Worm (Caenorhabditis elegans) whole organism, late embryonic: ENCODE measurements around the gene nspc-18.

Source experiments
- che-1 ChIP-seq: sonication (generic microtip); optimal IDR thresholded peaks from 2 replicates; lab custom pipeline; 2016; ENCODE audit warnings: mild to moderate bottlenecking, missing genetic modification characterization, missing compliant biosample characterization
- pag-3 ChIP-seq: sonication (generic microtip); optimal IDR thresholded peaks from 2 replicates; lab custom pipeline; 2016; ENCODE audit warnings: missing compliant biosample characterization, missing genetic modification characterization, borderline replicate concordance
- pha-4 ChIP-seq: fragments of 150-350 bp; optimal IDR thresholded peaks from 2 replicates; lab custom pipeline; 2018; ENCODE audit warnings: missing biosample characterization, missing genetic modification reagents, missing genetic modification characterization
- pqm-1 ChIP-seq: sonication (generic microtip); optimal IDR thresholded peaks from 2 replicates; lab custom pipeline; 2016; ENCODE audit warnings: missing genetic modification characterization, missing compliant biosample characterization
- ttx-3 ChIP-seq: sonication (generic microtip); optimal IDR thresholded peaks from 2 replicates; lab custom pipeline; 2016; ENCODE audit warnings: missing genetic modification reagents, missing genetic modification characterization, missing compliant biosample characterization
- unc-42 ChIP-seq: sonication (generic microtip); optimal IDR thresholded peaks from 2 replicates; lab custom pipeline; 2016; ENCODE audit warnings: missing genotype, missing genetic modification characterization, missing compliant biosample characterization
- unc-86 ChIP-seq: sonication (generic microtip); optimal IDR thresholded peaks from 2 replicates; lab custom pipeline; 2016; ENCODE audit warnings: missing genetic modification characterization, missing compliant biosample characterization

DNA sequence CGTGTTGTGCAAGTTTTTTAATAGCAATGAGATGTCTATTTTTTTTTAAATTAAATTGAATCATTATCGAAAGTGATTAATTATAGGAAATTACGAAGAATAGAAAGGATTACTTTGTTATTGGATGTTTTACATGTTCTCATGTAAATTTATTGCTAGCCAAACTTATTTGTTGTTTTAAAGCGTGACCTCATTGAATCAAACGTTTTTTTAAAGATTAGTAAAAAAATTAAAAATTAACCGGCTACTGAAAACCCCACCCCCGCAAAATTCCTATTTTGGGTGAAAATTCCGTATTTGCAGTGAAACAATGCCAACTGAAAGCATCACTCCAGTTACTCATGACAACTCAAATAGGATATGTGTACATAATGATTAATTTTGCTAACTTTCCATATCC, 42.6 kb downstream of the nspc-18 start, which contains the start of gene M163.8:
- TF ChIP-seq ttx-3 (tag; lab: Kevin White, UChicago) (no peak), unc-42 (no peak), pqm-1 (tag; lab: Kevin White, UChicago) (no peak), che-1 (tag; lab: Kevin White, UChicago) (no peak), pag-3 (no peak), pha-4 (no peak), unc-86 (tag; lab: Kevin White, UChicago) (no peak)
